Fruit fly (Drosophila melanogaster) whole organism, embryonic: ENCODE measurements around the gene CG14515.

Experiments
- BtbVII ChIP-seq: fragments of 200-800 bp; sonication (Bioruptor generic); optimal IDR thresholded peaks from 3 replicates; lab custom pipeline; 2017; ENCODE audit warnings: missing biosample characterization, mild to moderate bottlenecking, missing genetic modification characterization
- CG10543 ChIP-seq: fragments of 200-800 bp; sonication (Bioruptor generic); optimal IDR thresholded peaks from 3 replicates; lab custom pipeline; 2017; ENCODE audit warnings: missing biosample characterization, mild to moderate bottlenecking, missing genetic modification characterization, moderate library complexity
- CG11247 ChIP-seq: fragments of 200-800 bp; sonication (Bioruptor generic); IDR thresholded peaks from 2 replicates; pipeline ENCODE4 v1.3.6; 2022; ENCODE audit warnings: missing biosample characterization, missing genetic modification characterization
- CG12155 ChIP-seq: fragments of 200-800 bp; sonication (Bioruptor generic); optimal IDR thresholded peaks from 3 replicates; lab custom pipeline; 2016; ENCODE audit warnings: missing biosample characterization, missing genetic modification characterization
- CG12219 ChIP-seq: fragments of 200-800 bp; sonication (Bioruptor generic); optimal IDR thresholded peaks from 3 replicates; lab custom pipeline; 2018; ENCODE audit warnings: missing biosample characterization, mild to moderate bottlenecking, missing genetic modification characterization
- CG13424 ChIP-seq: fragments of 200-800 bp; sonication (Bioruptor generic); optimal IDR thresholded peaks from 2 replicates; lab custom pipeline; 2019; ENCODE audit warnings: missing biosample characterization, mild to moderate bottlenecking, missing genetic modification characterization, moderate library complexity
- CG13624 ChIP-seq: fragments of 200-800 bp; sonication (Bioruptor generic); optimal IDR thresholded peaks from 2 replicates; lab custom pipeline; 2016; ENCODE audit warnings: missing biosample characterization, missing genetic modification characterization
- CG15073 ChIP-seq: fragments of 200-800 bp; sonication (Bioruptor generic); optimal IDR thresholded peaks from 2 replicates; lab custom pipeline; 2016; ENCODE audit warnings: missing biosample characterization, missing genetic modification characterization
- CG1602 ChIP-seq: fragments of 200-800 bp; sonication (Bioruptor generic); optimal IDR thresholded peaks from 3 replicates; lab custom pipeline; 2016; ENCODE audit warnings: missing biosample characterization, missing genetic modification characterization
- CG16815 ChIP-seq: fragments of 200-800 bp; sonication (Bioruptor generic); optimal IDR thresholded peaks from 3 replicates; lab custom pipeline; 2017; ENCODE audit warnings: missing biosample characterization, mild to moderate bottlenecking, missing genetic modification characterization
- CG17385 ChIP-seq: fragments of 200-800 bp; sonication (Bioruptor generic); optimal IDR thresholded peaks from 3 replicates; lab custom pipeline; 2018; ENCODE audit warnings: missing biosample characterization, mild to moderate bottlenecking, missing genetic modification characterization
- CG2199 ChIP-seq: fragments of 200-800 bp; sonication (Bioruptor generic); IDR thresholded peaks from 3 replicates; pipeline ENCODE4 v1.3.6; 2022; ENCODE audit warnings: missing biosample characterization, missing genetic modification characterization
- CG3163 ChIP-seq: fragments of 200-800 bp; sonication (Bioruptor generic); optimal IDR thresholded peaks from 3 replicates; lab custom pipeline; 2016; ENCODE audit warnings: missing biosample characterization, missing genetic modification characterization
- CG32767 ChIP-seq: fragments of 200-800 bp; sonication (Bioruptor generic); IDR thresholded peaks from 2 replicates; pipeline ENCODE4 v1.3.6; 2022; ENCODE audit warnings: missing biosample characterization, missing genetic modification characterization
- CG3838 ChIP-seq: fragments of 200-800 bp; sonication (Bioruptor generic); optimal IDR thresholded peaks from 3 replicates; lab custom pipeline; 2016; ENCODE audit warnings: missing biosample characterization, missing genetic modification characterization
- CG4360 ChIP-seq: fragments of 200-800 bp; sonication (Bioruptor generic); IDR thresholded peaks from 2 replicates; pipeline ENCODE4 v1.3.6; 2022; ENCODE audit warnings: missing biosample characterization, missing genetic modification characterization
- CG4730 ChIP-seq: fragments of 200-800 bp; sonication (Bioruptor generic); IDR thresholded peaks from 2 replicates; pipeline ENCODE4 v1.3.6; 2022; ENCODE audit warnings: missing biosample characterization, missing genetic modification characterization
- CG6813 ChIP-seq: fragments of 200-800 bp; sonication (Bioruptor generic); optimal IDR thresholded peaks from 2 replicates; lab custom pipeline; 2017; ENCODE audit warnings: missing biosample characterization, missing genetic modification characterization, mild to moderate bottlenecking, moderate library complexity, missing genetic modification reagents
- CG8478 ChIP-seq: fragments of >200 bp; optimal IDR thresholded peaks from 2 replicates; lab custom pipeline; 2018
- CG9215 ChIP-seq: fragments of 200-800 bp; sonication (Bioruptor generic); IDR thresholded peaks from 2 replicates; pipeline ENCODE4 v1.3.6; 2022; ENCODE audit warnings: missing biosample characterization, missing genetic modification characterization
- Dek ChIP-seq: fragments of 200-800 bp; sonication (Bioruptor generic); optimal IDR thresholded peaks from 3 replicates; lab custom pipeline; 2019; ENCODE audit warnings: missing biosample characterization, mild to moderate bottlenecking, missing genetic modification characterization, moderate library complexity
- Doc2 ChIP-seq: fragments of 200-800 bp; sonication (Bioruptor generic); IDR thresholded peaks from 2 replicates; pipeline ENCODE4 v1.3.6; 2022; ENCODE audit warnings: missing biosample characterization, missing genetic modification characterization
- HLH3B ChIP-seq: fragments of 200-800 bp; sonication (Bioruptor generic); IDR thresholded peaks from 2 replicates; pipeline ENCODE4 v1.3.6; 2022; ENCODE audit warnings: missing biosample characterization, missing genetic modification characterization
- HLH54F ChIP-seq: fragments of 200-800 bp; sonication (Bioruptor generic); optimal IDR thresholded peaks from 3 replicates; lab custom pipeline; 2016; ENCODE audit warnings: missing biosample characterization, missing genetic modification characterization
- Hmr ChIP-seq: fragments of 200-800 bp; sonication (Bioruptor generic); optimal IDR thresholded peaks from 3 replicates; lab custom pipeline; 2017; ENCODE audit warnings: mild to moderate bottlenecking, missing biosample characterization, missing genetic modification reagents, missing genetic modification characterization
- Hr3 ChIP-seq: fragments of 200-800 bp; sonication (Bioruptor generic); optimal IDR thresholded peaks from 3 replicates; lab custom pipeline; 2016; ENCODE audit warnings: missing biosample characterization, missing genetic modification characterization
- Hr39 ChIP-seq: fragments of >200 bp; optimal IDR thresholded peaks from 2 replicates; lab custom pipeline; 2017
- Xrp1 ChIP-seq: fragments of 200-800 bp; sonication (Bioruptor generic); IDR thresholded peaks from 2 replicates; pipeline ENCODE4 v1.3.6; 2022; ENCODE audit warnings: missing biosample characterization, missing genetic modification characterization
- ab ChIP-seq: fragments of 200-800 bp; sonication (Bioruptor generic); optimal IDR thresholded peaks from 2 replicates; lab custom pipeline; 2016; ENCODE audit warnings: missing biosample characterization, missing genetic modification characterization
- az2 ChIP-seq: fragments of 200-800 bp; sonication (Bioruptor generic); optimal IDR thresholded peaks from 3 replicates; lab custom pipeline; 2016; ENCODE audit warnings: missing biosample characterization, missing genetic modification characterization
- bsh ChIP-seq, 2 experiments: fragments of 200-800 bp; sonication (Bioruptor generic); optimal IDR thresholded peaks; 2 replicates each; lab custom pipeline; 2017 to 2018; ENCODE audit warnings: mild to moderate bottlenecking in 2 of 2, missing biosample characterization in 2 of 2, missing genetic modification characterization in 2 of 2, moderate library complexity in 1 of 2
- da ChIP-seq: fragments of 200-800 bp; sonication (Bioruptor generic); optimal IDR thresholded peaks from 2 replicates; lab custom pipeline; 2016; ENCODE audit warnings: missing biosample characterization, missing genetic modification characterization
- dmrt11E ChIP-seq: fragments of 200-800 bp; sonication (Bioruptor generic); optimal IDR thresholded peaks from 3 replicates; lab custom pipeline; 2018; ENCODE audit warnings: missing biosample characterization, mild to moderate bottlenecking, missing genetic modification characterization, moderate library complexity
- dmrt99B ChIP-seq: fragments of 200-800 bp; sonication (Bioruptor generic); optimal IDR thresholded peaks from 2 replicates; lab custom pipeline; 2018; ENCODE audit warnings: missing biosample characterization, mild to moderate bottlenecking, missing genetic modification characterization, moderate library complexity
- dpn ChIP-seq, 2 experiments: fragments of 200-800 bp; sonication (Bioruptor generic); optimal IDR thresholded peaks; 3 replicates each; lab custom pipeline; 2016; ENCODE audit warnings: missing biosample characterization in 2 of 2, missing genetic modification characterization in 2 of 2
- esg ChIP-seq: fragments of 200-800 bp; sonication (Bioruptor generic); conservative IDR thresholded peaks from 2 replicates; pipeline ENCODE4 v1.3.6; 2022; ENCODE audit warnings: missing biosample characterization, missing genetic modification characterization
- fd102C ChIP-seq: fragments of 200-800 bp; sonication (Bioruptor generic); optimal IDR thresholded peaks from 2 replicates; lab custom pipeline; 2018; ENCODE audit warnings: missing biosample characterization, mild to moderate bottlenecking, missing genetic modification characterization, moderate library complexity
- ftz-f1 ChIP-seq: fragments of 200-800 bp; sonication (Bioruptor generic); optimal IDR thresholded peaks from 2 replicates; lab custom pipeline; 2016; ENCODE audit warnings: missing biosample characterization, missing genetic modification characterization
- ind ChIP-seq: fragments of 200-800 bp; sonication (Bioruptor generic); optimal IDR thresholded peaks from 3 replicates; lab custom pipeline; 2016; ENCODE audit warnings: missing biosample characterization, missing genetic modification characterization
- lab ChIP-seq: fragments of 200-800 bp; sonication (Bioruptor generic); optimal IDR thresholded peaks from 3 replicates; lab custom pipeline; 2017; ENCODE audit warnings: missing biosample characterization, missing genetic modification characterization, mild to moderate bottlenecking, moderate library complexity, missing genetic modification reagents
- lilli ChIP-seq: fragments of 200-800 bp; sonication (Bioruptor generic); optimal IDR thresholded peaks from 3 replicates; lab custom pipeline; 2016; ENCODE audit warnings: missing biosample characterization, missing genetic modification characterization
- lola ChIP-seq, 3 experiments: fragments of >200 bp in 2 of 3; fragments of 200-800 bp in 1 of 3; sonication (Bioruptor generic) in 1 of 3; optimal IDR thresholded peaks; 2 replicates each; lab custom pipeline; 2017 to 2019; ENCODE audit warnings: missing biosample characterization in 3 of 3, missing genetic modification characterization in 3 of 3, mild to moderate bottlenecking in 1 of 3, moderate library complexity in 1 of 3
- mirr ChIP-seq: fragments of 200-800 bp; sonication (Bioruptor generic); optimal IDR thresholded peaks from 3 replicates; lab custom pipeline; 2018; ENCODE audit warnings: missing biosample characterization, mild to moderate bottlenecking, missing genetic modification characterization
- peb ChIP-seq: fragments of 200-800 bp; sonication (Bioruptor generic); IDR thresholded peaks from 2 replicates; pipeline ENCODE4 v1.3.6; 2022; ENCODE audit warnings: missing biosample characterization, missing genetic modification characterization
- pzg ChIP-seq: fragments of 200-800 bp; sonication (Bioruptor generic); optimal IDR thresholded peaks from 3 replicates; lab custom pipeline; 2018; ENCODE audit warnings: missing biosample characterization, mild to moderate bottlenecking, missing genetic modification characterization, moderate library complexity
- row ChIP-seq: fragments of 200-800 bp; sonication (Bioruptor generic); IDR thresholded peaks from 3 replicates; pipeline ENCODE4 v1.3.6; 2022; ENCODE audit warnings: missing biosample characterization, missing genetic modification characterization
- sima ChIP-seq: fragments of 200-800 bp; sonication (Bioruptor generic); optimal IDR thresholded peaks from 2 replicates; lab custom pipeline; 2016; ENCODE audit warnings: missing biosample characterization, missing genetic modification characterization
- slou ChIP-seq: fragments of 200-800 bp; sonication (Bioruptor generic); optimal IDR thresholded peaks from 3 replicates; lab custom pipeline; 2016; ENCODE audit warnings: missing biosample characterization, missing genetic modification characterization
- sna ChIP-seq: fragments of 200-800 bp; sonication (Bioruptor generic); IDR thresholded peaks from 2 replicates; pipeline ENCODE4 v1.3.6; 2022; ENCODE audit warnings: missing biosample characterization, missing genetic modification characterization; ENCODE audit not compliant: partially characterized antibody
- stc ChIP-seq: fragments of 200-800 bp; sonication (Bioruptor generic); IDR thresholded peaks from 2 replicates; pipeline ENCODE4 v1.3.6; 2022; ENCODE audit warnings: missing biosample characterization, missing genetic modification characterization
- stwl ChIP-seq: fragments of 200-800 bp; sonication (Bioruptor generic); optimal IDR thresholded peaks from 3 replicates; lab custom pipeline; 2018; ENCODE audit warnings: missing biosample characterization, mild to moderate bottlenecking, missing genetic modification characterization, moderate library complexity
- wdn ChIP-seq: fragments of 200-800 bp; sonication (Bioruptor generic); IDR thresholded peaks from 2 replicates; pipeline ENCODE4 v1.3.6; 2022; ENCODE audit warnings: missing biosample characterization, missing genetic modification characterization

Gene CG14515

DNA sequence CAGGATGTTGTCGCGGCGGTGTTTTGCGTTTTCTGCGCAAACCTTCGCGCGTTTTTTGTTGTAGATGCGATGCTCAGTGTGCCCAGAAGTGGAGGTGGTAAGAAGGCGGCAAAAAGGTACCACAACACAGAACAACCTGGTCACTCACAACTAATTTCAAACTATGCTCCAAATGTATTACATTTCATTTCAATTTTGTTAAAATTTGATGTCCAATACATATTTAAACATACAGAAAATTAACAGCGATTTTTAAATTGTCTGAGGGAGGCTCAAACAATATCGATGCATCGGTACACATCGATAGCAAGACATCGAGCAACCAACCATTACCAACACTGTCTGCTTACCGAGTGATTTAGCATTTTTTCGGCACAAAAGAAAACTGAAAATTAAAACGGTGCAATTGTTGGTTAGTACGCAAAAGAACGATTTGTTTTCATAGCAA, 44.1 kb upstream of the CG14515 start, which contains the start of the genes Slbp and Rpn2 (continued):
- TF ChIP-seq ab (GFP tag; lab: Kevin White, UChicago) (no peak), az2 (peak; percentile 5), peb (GFP tag; lab: Robert Waterston, UW) (no peak), CG4730 (GFP tag; lab: Robert Waterston, UW) (no peak), CG12219 (GFP tag; lab: Kevin White, UChicago) (no peak), CG4360 (GFP tag; lab: Robert Waterston, UW) (peak; percentile 79), CG13624 (peak; percentile 62), CG9215 (GFP tag; lab: Robert Waterston, UW) (no peak), mirr (GFP tag; lab: Kevin White, UChicago) (peak; percentile 29), sna (GFP tag; lab: Robert Waterston, UW) (peak; percentile 92), stc (GFP tag; lab: Robert Waterston, UW) (no peak), BtbVII (GFP tag; lab: Kevin White, UChicago) (no peak), CG6813 (GFP tag; lab: Kevin White, UChicago) (no peak), da (GFP tag; lab: Kevin White, UChicago) (no peak), bsh (GFP tag; optimal IDR thresholded peaks at IDR 0.05; lab: Kevin White, UChicago) (no peak), CG10543 (peak; percentile 21), CG3838 (GFP tag; lab: Kevin White, UChicago) (no peak), lola (GFP tag; optimal IDR thresholded peaks at IDR 0.05; lab: Kevin White, UChicago) (peak in 1 of 3 experiments; percentile 25), fd102C (no peak), dmrt11E (tag; lab: Kevin White, UChicago) (peak; percentile 9), Hmr (GFP tag; lab: Kevin White, UChicago) (peak; percentile 48), HLH3B (no peak), Doc2 (GFP tag; lab: Robert Waterston, UW) (no peak), CG3163 (GFP tag; lab: Kevin White, UChicago) (peak; percentile 59), pzg (GFP tag; lab: Kevin White, UChicago) (peak; percentile 98), ind (GFP tag; lab: Kevin White, UChicago) (peak; percentile 19), wdn (GFP tag; lab: Robert Waterston, UW) (no peak), CG11247 (GFP tag; lab: Robert Waterston, UW) (no peak), lab (peak; percentile 55), CG2199 (GFP tag; lab: Robert Waterston, UW) (no peak), Hr3 (GFP tag; lab: Kevin White, UChicago) (peak; percentile 42), HLH54F (peak; percentile 53), slou (GFP tag; lab: Kevin White, UChicago) (no peak), ftz-f1 (no peak), CG15073 (GFP tag; lab: Kevin White, UChicago) (no peak), stwl (tag; lab: Kevin White, UChicago) (peak; percentile 94), sima (GFP tag; lab: Kevin White, UChicago) (no peak), CG32767 (0 out of 2 replicates have a peak, but pooled peaks have one; percentile 9), dpn (GFP tag; optimal IDR thresholded peaks at IDR 0.05; lab: Kevin White, UChicago) (peak; percentile 40 to 58), CG13424 (tag; lab: Kevin White, UChicago) (no peak), CG12155 (peak; percentile 37), CG17385 (GFP tag; lab: Kevin White, UChicago) (peak; percentile 8), Hr39 (lab: Kevin White, UChicago) (no peak), esg (GFP tag; lab: Robert Waterston, UW) (no peak), CG8478 (lab: Kevin White, UChicago) (no peak), lilli (GFP tag; lab: Kevin White, UChicago) (peak; percentile 70), row (peak; percentile 58; the same call in 2 of the 3 replicates), Dek (tag; lab: Kevin White, UChicago) (no peak), CG16815 (GFP tag; lab: Kevin White, UChicago) (no peak), Xrp1 (no peak), CG1602 (GFP tag; lab: Kevin White, UChicago) (no peak), dmrt99B (tag; lab: Kevin White, UChicago) (no peak)
